Worm (Caenorhabditis elegans): ENCODE data around the gene T16G1.2.
A peak's percentile ranks its signal among the peaks of the same experiment; 100 is the strongest.
"Not testable (repeated sequence)": the region's sequence is repeated elsewhere in the genome, so short reads cannot be mapped to it uniquely, and the experiment has no call there.

T16G1.2 gene

ce11 chrV:12967925-12968327, 38.6 kb downstream of the T16G1.2 start, which contains the start of gene R186.8:
Gene R186.8, minus strand, starts transcription at chrV:12967982.
- TF ChIP-seq lin-40 (tag; optimal IDR thresholded peaks at IDR 0.05) (peak; percentile 83), Y53G8AR.9 (GFP tag; conservative IDR thresholded peaks at IDR 0.05) (peak; percentile 70), madf-8 (GFP tag; conservative IDR thresholded peaks at IDR 0.05) (peak; percentile 28; the same call in 1 of the 2 replicates), madf-6 (GFP tag; IDR thresholded peaks at IDR 0.05) (peak; percentile 68), Y95B8A.8 (GFP tag; IDR thresholded peaks at IDR 0.05) (peak; percentile 66; the same call in 1 of the 2 replicates), B0019.2 (GFP tag; conservative IDR thresholded peaks at IDR 0.05) (peak; percentile 63; the same call in 1 of the 2 replicates), ztf-6 (GFP tag; IDR thresholded peaks at IDR 0.05) (0 out of 2 replicates have a peak, but pooled peaks have one; percentile 7), lin-54 (GFP tag; optimal IDR thresholded peaks at IDR 0.05) (peak; percentile 66), nhr-90 (tag; optimal IDR thresholded peaks at IDR 0.05) (peak; percentile 16), egrh-3 (GFP tag; IDR thresholded peaks at IDR 0.05) (peak; percentile 57; the same call in 1 of the 2 replicates), dox-1 (GFP tag; IDR thresholded peaks at IDR 0.05) (peak; percentile 97), lsl-1 (GFP tag; optimal IDR thresholded peaks at IDR 0.05) (peak; percentile 76), ztf-26 (tag; optimal IDR thresholded peaks at IDR 0.05) (peak; percentile 71), ztf-28 (GFP tag; IDR thresholded peaks at IDR 0.05) (0 out of 2 replicates have a peak, but pooled peaks have one; percentile 18), ceh-91 (GFP tag; IDR thresholded peaks at IDR 0.05) (peak; percentile 89), pbrm-1 (GFP tag; IDR thresholded peaks at IDR 0.05) (peak; percentile 89), C06A6.2 (GFP tag; conservative IDR thresholded peaks at IDR 0.05) (peak; percentile 40; the same call in 1 of the 2 replicates), mcd-1 (GFP tag; IDR thresholded peaks at IDR 0.05) (peak; percentile 98), B0261.1 (tag; optimal IDR thresholded peaks at IDR 0.05) (peak; percentile 8), rcor-1 (GFP tag; IDR thresholded peaks at IDR 0.05) (peak; percentile 81), snpc-4 (tag; optimal IDR thresholded peaks at IDR 0.05) (peak in 2 of 4 experiments; percentile 58 to 64), ceh-100 (GFP tag; IDR thresholded peaks at IDR 0.05) (peak; percentile 72), B0336.3 (GFP tag; IDR thresholded peaks at IDR 0.05) (peak; percentile 76; the same call in 1 of the 2 replicates), dpl-1 (GFP tag; optimal IDR thresholded peaks at IDR 0.05) (peak; percentile 19), attf-6 (GFP tag; IDR thresholded peaks at IDR 0.05) (peak; percentile 29; the same call in 1 of the 2 replicates), F33H1.4 (GFP tag; IDR thresholded peaks at IDR 0.05) (peak; percentile 70), attf-3 (GFP tag; conservative IDR thresholded peaks at IDR 0.05) (peak; percentile 88), cebp-1 (GFP tag; IDR thresholded peaks at IDR 0.05) (peak; percentile 57; the same call in 1 of the 2 replicates), cebp-1 (tag; optimal IDR thresholded peaks at IDR 0.05) (peak; percentile 58), let-607 (tag; optimal IDR thresholded peaks at IDR 0.05) (peak; percentile 91 to 94), K11D2.4 (GFP tag; IDR thresholded peaks at IDR 0.05) (peak; percentile 91), egl-18 (GFP tag; IDR thresholded peaks at IDR 0.05) (0 out of 2 replicates have a peak, but pooled peaks have one; percentile 56), ekl-4 (GFP tag; IDR thresholded peaks at IDR 0.05) (peak; percentile 78), nfyb-1 (GFP tag; IDR thresholded peaks at IDR 0.05) (peak; percentile 86), somi-1 (GFP tag; optimal IDR thresholded peaks at IDR 0.05) (peak; percentile 63), K12H6.12 (tag; optimal IDR thresholded peaks at IDR 0.05) (peak; percentile 67), F37B4.10 (GFP tag; IDR thresholded peaks at IDR 0.05) (0 out of 2 replicates have a peak, but pooled peaks have one; percentile 70), ztf-18 (tag; optimal IDR thresholded peaks at IDR 0.05) (peak; percentile 72), egl-44 (GFP tag; IDR thresholded peaks at IDR 0.05) (0 out of 2 replicates have a peak, but pooled peaks have one; percentile 49), tlf-1 (GFP tag; optimal IDR thresholded peaks at IDR 0.05) (peak; percentile 57), Y67H2A.10 (GFP tag; conservative IDR thresholded peaks at IDR 0.05) (peak; percentile 68; the same call in 1 of the 2 replicates), tbp1 (GFP tag; optimal IDR thresholded peaks at IDR 0.05) (peak; percentile 60), madf-10 (tag; optimal IDR thresholded peaks at IDR 0.05) (peak; percentile 15), attf-5 (GFP tag; optimal IDR thresholded peaks at IDR 0.05) (peak; percentile 92), ztf-3 (GFP tag; optimal IDR thresholded peaks at IDR 0.05) (peak; percentile 23), madf-3 (GFP tag; IDR thresholded peaks at IDR 0.05) (peak; percentile 78; the same call in 1 of the 2 replicates), hmg-1.2 (GFP tag; IDR thresholded peaks at IDR 0.05) (peak; percentile 92)
- TF ChIP-seq snpc-4 (GFP tag; optimal IDR thresholded peaks at IDR 0.05): not testable (repeated sequence)

All from whole organism, young adult.